Fruit fly (Drosophila melanogaster): ENCODE results near the gene ppk8.

Gene ppk8

dm6 chrX:3538775-3539174 lies 18.8 kb upstream of the ppk8 start (continued):
- TF ChIP-seq CG2120 (GFP tag; optimal IDR thresholded peaks at IDR 0.05): peak; percentile 62
- no peak for TF ChIP-seq CG7357 (GFP tag; IDR thresholded peaks at IDR 0.05)
- TF ChIP-seq CG17912 (GFP tag; optimal IDR thresholded peaks at IDR 0.05): no peak
- TF ChIP-seq Asciz (GFP tag; optimal IDR thresholded peaks at IDR 0.05): no peak
- no peak for TF ChIP-seq HmgZ (tag; optimal IDR thresholded peaks at IDR 0.05)
- TF ChIP-seq odd (GFP tag; optimal IDR thresholded peaks at IDR 0.05): no peak
- TF ChIP-seq unpg (GFP tag; optimal IDR thresholded peaks at IDR 0.05): no peak
- TF ChIP-seq crol (GFP tag; IDR thresholded peaks at IDR 0.05): no peak
- TF ChIP-seq pho (GFP tag; optimal IDR thresholded peaks at IDR 0.05): peak; percentile 14
- no peak for TF ChIP-seq Six4 (GFP tag; optimal IDR thresholded peaks at IDR 0.05)
- peak; percentile 39; the same call in 1 of the 2 replicates for TF ChIP-seq CG32532 (GFP tag; IDR thresholded peaks at IDR 0.05)
- TF ChIP-seq phol (tag; optimal IDR thresholded peaks at IDR 0.05): no peak
- no peak for TF ChIP-seq p53 (GFP tag; optimal IDR thresholded peaks at IDR 0.05)
- no peak for TF ChIP-seq CG13775 (GFP tag; optimal IDR thresholded peaks at IDR 0.05)
- no peak for TF ChIP-seq CG3163 (GFP tag; optimal IDR thresholded peaks at IDR 0.05)
- no peak for TF ChIP-seq chm (GFP tag; IDR thresholded peaks at IDR 0.05)
- TF ChIP-seq CG18764 (GFP tag; optimal IDR thresholded peaks at IDR 0.05): no peak
- TF ChIP-seq ssp (GFP tag; IDR thresholded peaks at IDR 0.05): peak; percentile 33; the same call in 1 of the 2 replicates
- no peak for TF ChIP-seq CG8388 (GFP tag; optimal IDR thresholded peaks at IDR 0.05)
- no peak for TF ChIP-seq MESR4 (GFP tag; optimal IDR thresholded peaks at IDR 0.05)
- TF ChIP-seq CG11093 (GFP tag; IDR thresholded peaks at IDR 0.05): no peak
- TF ChIP-seq CG11504 (tag; optimal IDR thresholded peaks at IDR 0.05): peak; percentile 26
- no peak for TF ChIP-seq cas (GFP tag; IDR thresholded peaks at IDR 0.05)
- no peak for TF ChIP-seq dmrt11E (tag; optimal IDR thresholded peaks at IDR 0.05)
- TF ChIP-seq nmo (GFP tag; optimal IDR thresholded peaks at IDR 0.05): peak; percentile 28
- TF ChIP-seq Chrac-16 (GFP tag; optimal IDR thresholded peaks at IDR 0.05): peak; percentile 19
- no peak for TF ChIP-seq CG6854 (GFP tag; optimal IDR thresholded peaks at IDR 0.05)
- TF ChIP-seq CG17612 (GFP tag; IDR thresholded peaks at IDR 0.05): no peak
- TF ChIP-seq ab (GFP tag; optimal IDR thresholded peaks at IDR 0.05): no peak
- no peak for TF ChIP-seq ac (GFP tag; optimal IDR thresholded peaks at IDR 0.05)
- TF ChIP-seq nau (GFP tag; optimal IDR thresholded peaks at IDR 0.05): no peak
- no peak for TF ChIP-seq NFAT (GFP tag; IDR thresholded peaks at IDR 0.05)
- no peak for TF ChIP-seq CG4282 (GFP tag; optimal IDR thresholded peaks at IDR 0.05)
- TF ChIP-seq eve (GFP tag; optimal IDR thresholded peaks at IDR 0.05): no peak
- no peak for TF ChIP-seq CG31388 (GFP tag; optimal IDR thresholded peaks at IDR 0.05)
- no peak for TF ChIP-seq Scr (GFP tag; IDR thresholded peaks at IDR 0.05; ENCODE audit: partially characterized antibody)
- no peak for TF ChIP-seq Rfx (GFP tag; IDR thresholded peaks at IDR 0.05)
- TF ChIP-seq wek (GFP tag; optimal IDR thresholded peaks at IDR 0.05): no peak
- TF ChIP-seq bowl (GFP tag; IDR thresholded peaks at IDR 0.05): no peak
- no peak for TF ChIP-seq CG2199 (GFP tag; IDR thresholded peaks at IDR 0.05)
- TF ChIP-seq MTF-1 (GFP tag; optimal IDR thresholded peaks at IDR 0.05; ENCODE audit: borderline replicate concordance): no peak
- TF ChIP-seq CG11723 (GFP tag; optimal IDR thresholded peaks at IDR 0.05): no peak
- TF ChIP-seq CG3838 (GFP tag; optimal IDR thresholded peaks at IDR 0.05): no peak
- TF ChIP-seq B-H2 (GFP tag; optimal IDR thresholded peaks at IDR 0.05): no peak
- TF ChIP-seq CG34224 (GFP tag; IDR thresholded peaks at IDR 0.05; ENCODE audit: partially characterized antibody): no peak
- TF ChIP-seq gsb (GFP tag; IDR thresholded peaks at IDR 0.05): no peak
- no peak for TF ChIP-seq CG12071 (GFP tag; optimal IDR thresholded peaks at IDR 0.05)
- no peak for TF ChIP-seq CG10274 (GFP tag; optimal IDR thresholded peaks at IDR 0.05)
- TF ChIP-seq br (optimal IDR thresholded peaks at IDR 0.05): no peak
- TF ChIP-seq ro (GFP tag; IDR thresholded peaks at IDR 0.05): no peak
- TF ChIP-seq Awh (GFP tag; IDR thresholded peaks at IDR 0.05): no peak
- TF ChIP-seq Bdp1 (GFP tag; optimal IDR thresholded peaks at IDR 0.05): no peak
- TF ChIP-seq inv (GFP tag; IDR thresholded peaks at IDR 0.05; ENCODE audit: partially characterized antibody): no peak
